Fruit fly (Drosophila melanogaster): Measurements from ENCODE around the gene SNF4Agamma.
A peak's percentile ranks its signal among the peaks of the same experiment; 100 is the strongest.

Gene SNF4Agamma

dm6 chr3R:21112742-21113465 lies 27.6 kb upstream of the SNF4Agamma start (continued):
- TF ChIP-seq CG6175 (GFP tag; IDR thresholded peaks at IDR 0.05) = peak; percentile 46; the same call in 1 of the 3 replicates
- no peak for TF ChIP-seq ato (GFP tag; IDR thresholded peaks at IDR 0.05; ENCODE audit: partially characterized antibody)
- TF ChIP-seq GATAe (GFP tag; conservative IDR thresholded peaks at IDR 0.05) = peak; percentile 75
- TF ChIP-seq CG7372 (GFP tag; IDR thresholded peaks at IDR 0.05) = peak; percentile 69; the same call in 1 of the 2 replicates
- peak; percentile 49 for TF ChIP-seq cwo (GFP tag; optimal IDR thresholded peaks at IDR 0.05)
- no peak for TF ChIP-seq emc (GFP tag; optimal IDR thresholded peaks at IDR 0.05)
- peak; percentile 83 for TF ChIP-seq crc (GFP tag; optimal IDR thresholded peaks at IDR 0.05)
- 0 out of 2 replicates have a peak, but pooled peaks have one; percentile 24 for TF ChIP-seq Gsc (GFP tag; IDR thresholded peaks at IDR 0.05)
- peak; percentile 74 for TF ChIP-seq dmrt11E (tag; optimal IDR thresholded peaks at IDR 0.05)
- peak; percentile 90 for TF ChIP-seq Oli (tag; optimal IDR thresholded peaks at IDR 0.05)
- TF ChIP-seq CG9215 (GFP tag; IDR thresholded peaks at IDR 0.05) = peak; percentile 61
- TF ChIP-seq mld (GFP tag; IDR thresholded peaks at IDR 0.05; ENCODE audit: partially characterized antibody) = no peak
- TF ChIP-seq p53 (GFP tag; optimal IDR thresholded peaks at IDR 0.05) = peak; percentile 46
- TF ChIP-seq Bteb2 (GFP tag; optimal IDR thresholded peaks at IDR 0.05) = peak; percentile 89
- peak in 1 of 2 experiments; percentile 92 for TF ChIP-seq Eip74EF (GFP tag; optimal IDR thresholded peaks at IDR 0.05)
- TF ChIP-seq Mad (GFP tag; optimal IDR thresholded peaks at IDR 0.05) = peak; percentile 82
- peak; percentile 91 for TF ChIP-seq CG32532 (GFP tag; IDR thresholded peaks at IDR 0.05)
- peak; percentile 90 for TF ChIP-seq Atf-2 (GFP tag; optimal IDR thresholded peaks at IDR 0.05)
- peak; percentile 80 for TF ChIP-seq sisA (GFP tag; IDR thresholded peaks at IDR 0.05)
- peak; percentile 66; the same call in 2 of the 3 replicates for TF ChIP-seq CG2889 (GFP tag; IDR thresholded peaks at IDR 0.05)
- TF ChIP-seq CG6689 (GFP tag; IDR thresholded peaks at IDR 0.05) = peak; percentile 87
- TF ChIP-seq CG2116 (GFP tag; optimal IDR thresholded peaks at IDR 0.05) = peak; percentile 52
- peak; percentile 74; the same call in 1 of the 3 replicates for TF ChIP-seq CG3726 (GFP tag; IDR thresholded peaks at IDR 0.05)
- TF ChIP-seq Taf1 (GFP tag; IDR thresholded peaks at IDR 0.05) = peak; percentile 52
- TF ChIP-seq CG10462 (GFP tag; optimal IDR thresholded peaks at IDR 0.05) = peak; percentile 74
- TF ChIP-seq Hr78 (GFP tag; optimal IDR thresholded peaks at IDR 0.05) = peak in 1 of 2 experiments; percentile 57
- peak; percentile 77 for TF ChIP-seq Atf3 (GFP tag; optimal IDR thresholded peaks at IDR 0.05)
- TF ChIP-seq MBD-R2 (GFP tag; IDR thresholded peaks at IDR 0.05) = peak; percentile 60; the same call in 1 of the 2 replicates
- peak; percentile 92 for TF ChIP-seq CG18599 (GFP tag; optimal IDR thresholded peaks at IDR 0.05)
- TF ChIP-seq CG10431 (GFP tag; optimal IDR thresholded peaks at IDR 0.05) = peak; percentile 26
- no peak for TF ChIP-seq CG2129 (GFP tag; IDR thresholded peaks at IDR 0.05; ENCODE audit: partially characterized antibody)
- TF ChIP-seq CoRest (tag; optimal IDR thresholded peaks at IDR 0.05) = peak; percentile 87
- TF ChIP-seq sqz (GFP tag; optimal IDR thresholded peaks at IDR 0.05) = no peak
- TF ChIP-seq wor (GFP tag; IDR thresholded peaks at IDR 0.05) = peak; percentile 77
- TF ChIP-seq CG6683 (GFP tag; optimal IDR thresholded peaks at IDR 0.05) = no peak
- TF ChIP-seq CG34376 (GFP tag; optimal IDR thresholded peaks at IDR 0.05) = no peak
- TF ChIP-seq HHEX (GFP tag; optimal IDR thresholded peaks at IDR 0.05) = peak; percentile 59
- peak; percentile 67 for TF ChIP-seq klu (GFP tag; IDR thresholded peaks at IDR 0.05)
- peak; percentile 82 for TF ChIP-seq kay (GFP tag; optimal IDR thresholded peaks at IDR 0.05)
- peak; percentile 98 for TF ChIP-seq sens (GFP tag)
- TF ChIP-seq CG17802 (tag; optimal IDR thresholded peaks at IDR 0.05) = peak; percentile 75
- peak; percentile 82 for TF ChIP-seq Blimp-1 (GFP tag; optimal IDR thresholded peaks at IDR 0.05)
- peak; percentile 67 for TF ChIP-seq kni (GFP tag; optimal IDR thresholded peaks at IDR 0.05)
- peak; percentile 64 for TF ChIP-seq danr (GFP tag; IDR thresholded peaks at IDR 0.05)
- no peak for TF ChIP-seq CG8478 (optimal IDR thresholded peaks at IDR 0.05)
- TF ChIP-seq CG1792 (GFP tag; optimal IDR thresholded peaks at IDR 0.05) = peak; percentile 91
- TF ChIP-seq H2.0 (GFP tag; IDR thresholded peaks at IDR 0.05) = peak; percentile 83
- TF ChIP-seq CG10959 (GFP tag; IDR thresholded peaks at IDR 0.05) = peak; percentile 76
- peak; percentile 87 for TF ChIP-seq nmo (GFP tag; optimal IDR thresholded peaks at IDR 0.05)
